Fruit fly (Drosophila melanogaster) whole organism: ENCODE results near the gene CG15930.

Source experiments
- Dll ChIP-seq: fragments of >200 bp; optimal IDR thresholded peaks from 2 replicates; lab custom pipeline; 2017
- psq ChIP-seq: fragments of >200 bp; optimal IDR thresholded peaks from 2 replicates; lab custom pipeline; 2017
- usp ChIP-seq: fragments of >200 bp; optimal IDR thresholded peaks from 2 replicates; lab custom pipeline; 2017; ENCODE audit warnings: missing biosample characterization, missing genetic modification characterization, mixed read lengths

DNA sequence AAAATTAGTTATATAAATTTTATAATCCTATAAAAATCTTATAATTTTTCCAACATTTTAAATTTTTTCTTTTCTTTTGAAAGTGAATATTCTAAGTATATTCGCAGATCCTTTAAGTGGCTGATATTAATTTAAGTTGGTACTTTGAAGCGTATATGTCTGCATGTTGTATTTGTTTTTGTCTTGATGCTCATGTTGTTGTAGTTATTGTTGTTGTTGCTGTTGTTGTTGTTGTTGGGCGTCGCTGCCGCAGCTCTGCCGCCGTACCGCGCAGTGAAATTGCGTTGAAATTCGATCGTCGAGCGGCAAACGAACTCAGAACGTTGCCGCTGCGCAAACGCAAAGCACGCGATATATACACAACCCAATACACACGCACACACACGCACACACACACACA is 21.3 kb downstream of the CG15930 start, which contains the start of gene CG42749:
- TF ChIP-seq Dll (no peak), psq (lab: Kevin White, UChicago) (no peak), usp (GFP tag; lab: Kevin White, UChicago) (no peak)
